Worm (Caenorhabditis elegans): ENCODE data around the gene fbxa-55.

DNA sequence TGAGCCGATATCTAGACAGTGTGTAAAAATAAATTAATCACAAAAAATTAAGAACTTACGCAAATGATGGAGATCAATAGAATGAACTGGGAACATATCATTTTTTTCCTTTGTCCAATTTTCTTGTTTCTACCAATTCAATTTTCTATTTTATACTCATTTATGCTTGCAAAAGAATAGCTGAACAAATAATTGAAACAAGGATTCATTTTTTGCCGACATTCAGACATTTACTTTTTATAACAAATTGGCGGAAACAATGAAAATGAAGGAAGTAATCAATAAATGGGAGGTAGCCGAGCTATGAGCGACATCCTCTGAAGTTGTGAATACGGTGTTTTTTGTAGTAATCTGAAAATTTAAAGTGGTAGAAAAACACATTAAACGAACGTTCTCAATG lies 19.0 kb downstream of the fbxa-55 start, which contains the start of gene idpp-13:
- TF ChIP-seq unc-62 (GFP tag; optimal IDR thresholded peaks at IDR 0.05) (no peak), lin-32 (GFP tag; optimal IDR thresholded peaks at IDR 0.05) (no peak), elt-3 (tag; optimal IDR thresholded peaks at IDR 0.05) (no peak), blmp-1 (tag; optimal IDR thresholded peaks at IDR 0.05) (no peak), pha-4 (tag; optimal IDR thresholded peaks at IDR 0.05) (no peak), sptf-1 (tag; optimal IDR thresholded peaks at IDR 0.05) (no peak), snpc-4 (tag; optimal IDR thresholded peaks at IDR 0.05) (no peak), M03D4.4 (tag; optimal IDR thresholded peaks at IDR 0.05) (no peak), nhr-237 (tag; optimal IDR thresholded peaks at IDR 0.05) (no peak)
